Worm (Caenorhabditis elegans) whole organism, midembryonic: ENCODE data around the gene best-14.

Experiments
- flt-1 ChIP-seq: fragments of 200-800 bp; sonication (Bioruptor generic); IDR thresholded peaks from 2 replicates; pipeline ENCODE4 v1.3.6; 2022; ENCODE audit warnings: missing genetic modification characterization, missing compliant biosample characterization
- med-1 ChIP-seq: sonication (generic microtip); optimal IDR thresholded peaks from 2 replicates; lab custom pipeline; 2017; ENCODE audit warnings: missing genetic modification characterization, mild to moderate bottlenecking, missing compliant biosample characterization, antibody characterized with exemption, missing genetic modification reagents; ENCODE audit not compliant: insufficient read depth
- ref-1 ChIP-seq: fragments of 200-800 bp; sonication (Bioruptor generic); conservative IDR thresholded peaks from 2 replicates; pipeline ENCODE4 v1.3.6; 2022; ENCODE audit warnings: missing genetic modification reagents, missing genetic modification characterization, missing compliant biosample characterization
- ztf-29 ChIP-seq: fragments of 200-800 bp; sonication (Bioruptor generic); IDR thresholded peaks from 2 replicates; pipeline ENCODE4 v1.3.6; 2022; ENCODE audit warnings: missing genetic modification reagents, missing genetic modification characterization, missing compliant biosample characterization

ce11 chrV:10568496-10568895 is 10.7 kb downstream of the best-14 start:
- TF ChIP-seq ref-1 (GFP tag; lab: Robert Waterston, UW) (no peak), med-1 (no peak), ztf-29 (GFP tag; lab: Robert Waterston, UW) (no peak), flt-1 (GFP tag; lab: Robert Waterston, UW) (no peak)
